Worm (Caenorhabditis elegans): ENCODE measurements around the gene T28D9.1.

- no peak for TF ChIP-seq cog-1 (tag; optimal IDR thresholded peaks at IDR 0.05)
- no peak for TF ChIP-seq med-1 (GFP tag; optimal IDR thresholded peaks at IDR 0.05; ENCODE audit: insufficient read depth)
- no peak for TF ChIP-seq tab-1 (GFP tag; IDR thresholded peaks at IDR 0.05)
Observed at ce11 chrII:6476655-6477054, 15.5 kb upstream of the T28D9.1 start, which contains the start of gene T28D9.4.
